Worm (Caenorhabditis elegans) whole organism, L4 larva: ENCODE measurements around the gene F52C12.2.

Source experiments
- ama-1 ChIP-seq: fragments of 150-350 bp; optimal IDR thresholded peaks from 2 replicates; lab custom pipeline; 2014; ENCODE audit warnings: inconsistent platforms, mixed read lengths
- daf-8 ChIP-seq: fragments of 200-800 bp; sonication (Bioruptor generic); IDR thresholded peaks from 2 replicates; pipeline ENCODE4 v1.3.6; 2022; ENCODE audit warnings: missing genetic modification characterization, missing compliant biosample characterization
- fos-1 ChIP-seq: fragments of 150-350 bp; optimal IDR thresholded peaks from 2 replicates; lab custom pipeline; 2014; ENCODE audit warnings: missing biosample characterization, missing genetic modification characterization
- madf-5 ChIP-seq, 2 experiments: fragments of 200-800 bp; sonication (Bioruptor generic); IDR thresholded peaks; 2 replicates each; pipeline ENCODE4 v1.3.6; 2022; ENCODE audit warnings: missing compliant biosample characterization in 2 of 2, missing genetic modification characterization in 2 of 2
- nhr-11 ChIP-seq: fragments of 150-350 bp; optimal IDR thresholded peaks from 2 replicates; lab custom pipeline; 2014; ENCODE audit warnings: missing biosample characterization, missing genetic modification characterization
- nhr-25 ChIP-seq: sonication (generic microtip); optimal IDR thresholded peaks from 2 replicates; lab custom pipeline; 2017; ENCODE audit warnings: missing genetic modification characterization, mild to moderate bottlenecking, missing compliant biosample characterization, antibody characterized with exemption, moderate library complexity, borderline replicate concordance; ENCODE audit not compliant: insufficient read depth
- nhr-77 ChIP-seq: fragments of 150-350 bp; optimal IDR thresholded peaks from 2 replicates; lab custom pipeline; 2014; ENCODE audit warnings: missing biosample characterization, missing genetic modification characterization
- set-16 ChIP-seq: fragments of 200-800 bp; sonication (Bioruptor generic); IDR thresholded peaks from 2 replicates; pipeline ENCODE4 v1.3.6; 2022; ENCODE audit warnings: missing genetic modification reagents, missing genetic modification characterization, missing compliant biosample characterization
- skn-1 ChIP-seq: fragments of 150-350 bp; optimal IDR thresholded peaks from 2 replicates; lab custom pipeline; 2014; ENCODE audit warnings: missing biosample characterization, missing genetic modification characterization

DNA sequence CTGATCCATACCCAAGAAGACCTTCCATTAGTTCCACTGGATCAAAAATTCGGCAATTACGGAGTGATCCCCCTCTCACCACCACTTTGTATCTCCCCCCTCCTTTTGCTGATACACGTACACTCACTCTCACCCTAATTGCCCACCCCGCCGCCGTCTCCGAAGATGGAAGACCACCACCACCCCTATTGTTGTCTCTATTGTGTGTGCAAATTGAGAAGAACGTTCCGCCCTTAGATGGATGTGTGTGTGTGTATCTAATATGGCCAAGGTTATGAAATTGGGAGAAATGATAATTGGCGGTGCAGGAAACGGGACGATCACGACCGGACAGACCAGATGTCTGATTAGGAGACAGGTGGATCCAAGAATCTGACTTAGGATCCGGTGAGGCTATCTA lies 37.1 kb upstream of the F52C12.2 start:
- no peak for TF ChIP-seq nhr-11
- no peak for TF ChIP-seq nhr-77 (tag; lab: Kevin White, UChicago)
- no peak for TF ChIP-seq fos-1
- no peak for TF ChIP-seq skn-1 (tag; lab: Kevin White, UChicago)
- TF ChIP-seq madf-5 (GFP tag; IDR thresholded peaks at IDR 0.05; lab: Robert Waterston, UW), result no peak
- no peak for TF ChIP-seq set-16
- no peak for TF ChIP-seq nhr-25 (tag; lab: Kevin White, UChicago)
- no peak for TF ChIP-seq daf-8 (GFP tag; lab: Robert Waterston, UW)
- no peak for TF ChIP-seq ama-1 (lab: Kevin White, UChicago)
